Worm (Caenorhabditis elegans): ENCODE results near the gene fbxa-47.

fbxa-47 gene

DNA sequence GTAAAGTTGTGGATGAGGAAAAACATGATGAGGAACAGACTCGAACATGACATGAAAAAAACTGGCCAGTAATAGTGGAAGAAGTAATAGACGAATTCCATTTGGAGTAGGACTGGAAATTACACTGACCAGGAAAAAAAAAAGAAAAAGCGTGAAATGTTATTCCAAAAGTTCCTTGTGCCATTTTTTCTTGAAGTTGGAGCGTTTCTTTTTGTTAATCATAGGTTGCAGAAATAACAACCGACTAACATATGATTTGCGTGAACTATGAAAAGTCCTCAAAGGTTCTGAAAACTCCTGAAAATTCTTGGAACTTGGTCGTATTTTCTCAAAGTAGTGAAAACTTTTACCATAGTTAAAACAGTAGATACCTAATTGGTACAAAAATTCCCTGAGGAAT, 13.5 kb upstream of the fbxa-47 start, which contains the start of gene srd-67:
Gene srd-67, minus strand, starts transcription at position 101 of the 400 bp plus-strand sequence.
- TF ChIP-seq W03F9.2 (tag; optimal IDR thresholded peaks at IDR 0.05) (no peak), him-1 (tag; optimal IDR thresholded peaks at IDR 0.05) (no peak), dao-5 (tag; optimal IDR thresholded peaks at IDR 0.05) (no peak)

DNA sequence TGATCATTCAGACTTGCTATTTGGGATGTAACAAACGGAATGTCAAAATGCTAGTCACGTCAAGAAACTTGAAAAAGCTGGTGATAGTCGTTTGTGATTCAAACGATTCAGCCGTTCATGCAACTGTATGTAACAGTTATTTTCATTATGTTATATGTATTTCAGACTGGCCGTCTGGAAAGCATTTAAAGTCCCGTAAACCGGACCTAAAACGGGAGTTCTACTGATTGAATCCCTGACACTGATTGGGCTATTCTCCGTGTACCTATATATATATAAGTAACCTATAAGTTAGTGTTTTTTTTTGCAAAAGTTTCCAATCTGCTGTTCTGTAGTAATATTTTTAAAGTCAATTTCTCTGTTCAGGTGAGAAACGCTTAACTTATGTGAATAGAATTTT, 11.4 kb upstream of the fbxa-47 start:
- no peak for TF ChIP-seq dao-5 (tag; optimal IDR thresholded peaks at IDR 0.05)
- TF ChIP-seq him-1 (tag; optimal IDR thresholded peaks at IDR 0.05) = no peak
- TF ChIP-seq W03F9.2 (tag; optimal IDR thresholded peaks at IDR 0.05) = no peak

DNA sequence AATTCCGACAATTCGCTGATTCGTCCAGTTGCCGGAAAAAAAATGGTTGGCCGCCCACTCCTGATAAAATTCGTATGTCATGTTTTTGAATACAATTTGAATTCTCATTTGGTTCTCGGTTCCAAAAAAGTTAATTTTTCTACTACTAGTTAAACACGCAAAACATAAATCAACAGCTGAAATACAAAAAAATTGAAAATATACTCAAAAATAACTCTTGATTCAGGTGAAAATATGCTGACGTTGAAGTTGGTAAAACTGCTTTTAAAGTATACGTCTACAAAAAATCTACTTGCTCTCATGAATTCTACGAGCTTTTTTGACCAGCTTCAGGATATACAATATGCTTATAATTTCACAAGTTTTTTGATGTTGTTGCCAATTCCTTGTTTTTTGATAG, 8.2 kb upstream of the fbxa-47 start, which contains the start of gene srz-56:
Gene srz-56, plus strand, starts transcription at position 301 of the 400 bp plus-strand sequence.
- TF ChIP-seq him-1 (tag; optimal IDR thresholded peaks at IDR 0.05) = no peak
- TF ChIP-seq dao-5 (tag; optimal IDR thresholded peaks at IDR 0.05) = no peak
- TF ChIP-seq W03F9.2 (tag; optimal IDR thresholded peaks at IDR 0.05) = no peak

- TF ChIP-seq him-1 (tag; optimal IDR thresholded peaks at IDR 0.05) (no peak), dao-5 (tag; optimal IDR thresholded peaks at IDR 0.05) (no peak), W03F9.2 (tag; optimal IDR thresholded peaks at IDR 0.05) (no peak)
These were observed 7.4 kb upstream of the fbxa-47 start, which contains the start of gene C39B5.10 for ce11 chrIII:2239587-2240144. Gene C39B5.10, minus strand, starts transcription at chrIII:2239637.

DNA sequence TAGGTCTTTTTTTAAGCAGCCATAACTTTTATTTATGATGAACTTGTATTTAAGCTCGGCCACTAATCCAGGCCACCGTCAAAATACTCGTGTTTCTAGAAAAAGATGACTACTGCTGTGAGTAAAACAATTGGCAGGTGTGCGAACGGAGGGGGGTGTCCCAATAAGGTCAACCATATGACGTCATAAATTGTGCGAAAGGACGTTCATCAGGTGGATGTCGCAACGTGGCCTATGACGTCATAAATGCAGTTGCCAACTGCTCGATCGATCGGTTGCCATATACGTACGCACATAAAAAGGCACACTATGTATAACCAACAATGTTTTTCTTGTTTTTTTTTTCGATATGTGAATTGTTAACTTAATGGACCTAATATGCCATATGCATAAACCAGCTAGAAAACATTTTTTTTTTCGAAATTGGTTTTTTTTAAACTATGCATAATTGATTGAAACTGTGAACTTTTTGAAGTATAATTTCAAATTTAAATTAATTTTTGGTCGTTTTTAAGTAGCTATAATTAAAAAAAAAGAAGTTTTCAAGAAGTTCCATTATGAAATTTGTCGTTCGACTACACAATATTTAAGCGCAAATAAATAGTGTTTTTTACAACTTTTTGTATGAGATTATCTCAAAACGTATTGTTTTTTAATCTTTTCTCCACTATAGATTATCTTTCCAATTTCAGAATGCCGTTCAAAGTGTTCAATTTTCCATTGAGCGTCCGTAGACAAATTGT, 2.1 kb upstream of the fbxa-47 start, which contains the start of gene C39B5.2:
Gene C39B5.2, plus strand, starts transcription at position 693 of the 743 bp plus-strand sequence.
- TF ChIP-seq him-1 (tag; optimal IDR thresholded peaks at IDR 0.05) (no peak), dao-5 (tag; optimal IDR thresholded peaks at IDR 0.05) (no peak), W03F9.2 (tag; optimal IDR thresholded peaks at IDR 0.05) (no peak)

ce11 chrIII:2233399-2233798, 1.1 kb upstream of the fbxa-47 start:
- TF ChIP-seq dao-5 (tag; optimal IDR thresholded peaks at IDR 0.05) (no peak), him-1 (tag; optimal IDR thresholded peaks at IDR 0.05) (no peak), W03F9.2 (tag; optimal IDR thresholded peaks at IDR 0.05) (no peak)

DNA sequence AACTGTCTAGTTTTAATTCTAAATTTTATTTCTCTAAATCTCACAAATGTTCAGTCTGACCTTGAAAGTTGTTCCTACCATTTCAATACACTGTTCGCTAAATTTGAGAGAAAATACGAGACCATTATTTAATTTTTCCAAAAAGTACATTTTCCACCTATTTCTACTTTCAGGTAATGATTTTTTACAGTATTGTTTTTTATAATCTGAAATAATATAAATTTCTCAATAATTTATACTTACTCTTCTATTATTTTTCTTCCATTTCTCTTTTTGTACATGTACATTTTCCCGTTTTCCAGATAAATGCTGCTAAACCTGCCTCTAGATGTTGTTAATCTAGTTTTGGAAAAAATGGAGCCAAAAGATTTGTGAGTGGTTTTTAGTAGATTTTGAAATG, 4.9 kb downstream of the fbxa-47 start, which contains the start of gene fbxa-62:
Gene fbxa-62, plus strand, starts transcription at position 301 of the 400 bp plus-strand sequence.
- TF ChIP-seq W03F9.2 (tag; optimal IDR thresholded peaks at IDR 0.05) = no peak
- no peak for TF ChIP-seq dao-5 (tag; optimal IDR thresholded peaks at IDR 0.05)
- no peak for TF ChIP-seq him-1 (tag; optimal IDR thresholded peaks at IDR 0.05)

DNA sequence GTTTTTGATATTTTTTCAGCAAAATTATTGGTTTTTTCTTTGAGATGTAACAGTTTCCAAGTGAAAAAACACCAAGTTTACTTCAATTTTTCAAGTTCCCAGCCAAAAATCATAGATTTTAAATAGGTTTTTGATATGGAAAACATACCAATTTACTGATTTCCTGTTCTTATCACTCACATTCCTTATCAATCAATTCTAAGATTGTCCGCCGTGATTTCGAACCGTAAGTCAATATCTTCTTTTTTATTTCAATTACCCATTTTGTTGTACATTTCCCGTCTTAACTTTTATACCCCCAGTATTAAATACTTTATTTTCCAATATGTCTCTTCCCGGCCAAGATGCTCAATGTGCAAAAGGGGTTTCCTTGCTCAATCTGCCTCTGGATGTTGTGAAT, 7.8 kb downstream of the fbxa-47 start, which contains the start of gene fbxa-38:
Gene fbxa-38, plus strand, starts transcription at position 195 of the 400 bp plus-strand sequence.
- TF ChIP-seq W03F9.2 (tag; optimal IDR thresholded peaks at IDR 0.05) (no peak), him-1 (tag; optimal IDR thresholded peaks at IDR 0.05) (no peak), dao-5 (tag; optimal IDR thresholded peaks at IDR 0.05) (no peak)

DNA sequence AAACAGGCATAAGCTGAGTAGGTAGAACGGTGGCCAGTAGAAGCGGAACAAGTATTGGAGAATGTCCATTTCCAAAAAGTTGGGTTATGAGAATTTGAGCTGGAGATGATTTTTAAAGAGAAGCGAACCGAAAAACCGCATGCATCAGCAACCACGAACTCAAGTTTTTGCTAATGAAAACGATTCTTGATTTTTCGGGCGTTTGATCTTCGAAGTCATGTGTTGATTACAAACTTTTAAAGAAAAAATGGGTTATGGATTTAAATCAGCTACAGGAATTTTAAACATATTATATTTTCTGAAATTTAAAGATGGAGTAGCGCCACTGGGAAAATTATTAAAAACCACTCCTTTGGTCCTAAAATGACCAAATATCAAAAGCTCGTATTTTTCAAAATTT, 8.3 kb downstream of the fbxa-47 start, which contains the start of gene srd-65:
Gene srd-65, minus strand, starts transcription at position 101 of the 400 bp plus-strand sequence.
- TF ChIP-seq W03F9.2 (tag; optimal IDR thresholded peaks at IDR 0.05) = no peak
- TF ChIP-seq dao-5 (tag; optimal IDR thresholded peaks at IDR 0.05) = no peak
- TF ChIP-seq him-1 (tag; optimal IDR thresholded peaks at IDR 0.05) = no peak

DNA sequence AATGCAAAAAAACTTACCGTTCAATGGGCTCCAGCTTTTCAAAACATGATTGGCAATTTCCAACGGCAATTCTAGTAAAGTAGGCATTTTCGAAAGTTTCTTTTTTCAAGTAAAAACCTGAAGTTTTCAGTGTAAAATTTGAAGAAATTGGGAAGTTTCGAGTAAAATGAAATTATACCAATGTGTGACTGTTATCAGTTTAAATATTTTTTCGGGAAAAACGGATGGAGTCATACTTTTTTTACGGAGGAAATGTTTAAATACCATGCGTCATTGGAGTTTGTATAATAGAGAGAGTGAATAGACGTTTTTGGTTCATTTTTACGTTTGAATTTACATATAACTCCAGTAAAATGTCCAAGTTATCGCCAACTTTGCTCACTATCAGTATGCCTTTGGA, 12.9 kb downstream of the fbxa-47 start, which contains the start of gene fbxa-12:
Gene fbxa-12, plus strand, starts transcription at position 301 of the 400 bp plus-strand sequence.
- TF ChIP-seq him-1 (tag; optimal IDR thresholded peaks at IDR 0.05) = no peak
- TF ChIP-seq dao-5 (tag; optimal IDR thresholded peaks at IDR 0.05) = no peak
- TF ChIP-seq W03F9.2 (tag; optimal IDR thresholded peaks at IDR 0.05) = no peak

DNA sequence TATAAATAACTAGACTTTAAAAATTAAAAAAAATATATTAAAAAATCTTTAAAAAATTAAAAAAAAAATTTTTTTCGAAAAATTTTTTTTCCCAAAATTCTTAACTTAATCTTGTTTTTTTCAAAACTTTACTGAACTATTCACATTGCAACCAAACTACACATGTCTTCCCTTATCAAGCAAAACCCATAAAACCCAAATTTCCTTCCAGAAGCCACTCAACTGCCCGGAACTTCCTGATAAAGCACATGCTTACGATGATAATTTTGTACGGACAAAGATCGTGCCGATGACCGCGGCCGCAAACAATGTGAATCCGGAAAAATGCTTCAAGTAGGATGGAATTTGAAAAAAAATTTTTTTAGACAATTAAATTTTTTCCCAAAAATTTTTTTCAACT, 19.9 kb downstream of the fbxa-47 start:
- TF ChIP-seq W03F9.2 (tag; optimal IDR thresholded peaks at IDR 0.05) (no peak), him-1 (tag; optimal IDR thresholded peaks at IDR 0.05) (no peak), dao-5 (tag; optimal IDR thresholded peaks at IDR 0.05) (no peak)

DNA sequence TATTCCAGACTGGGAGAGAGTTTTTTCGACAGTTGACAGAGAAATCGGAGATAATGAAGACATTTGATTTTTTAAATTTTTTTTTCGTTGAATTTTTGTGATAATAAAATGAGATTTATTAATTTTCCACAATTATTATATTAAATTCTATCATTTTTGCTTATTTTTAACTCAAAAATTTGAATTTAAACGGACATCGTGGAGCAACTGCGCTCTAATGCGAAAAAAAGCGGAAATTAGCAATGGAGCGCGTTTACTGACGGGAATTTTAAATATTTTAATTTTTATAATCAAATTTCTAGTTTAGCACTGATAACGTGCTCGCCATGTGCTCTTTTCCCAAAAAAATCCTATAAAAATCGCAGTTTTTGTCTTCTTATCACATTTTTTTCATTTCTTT, 21.1 kb downstream of the fbxa-47 start, which contains the start of gene C39B5.14:
Gene C39B5.14, plus strand, starts transcription at position 301 of the 400 bp plus-strand sequence.
- TF ChIP-seq W03F9.2 (tag; optimal IDR thresholded peaks at IDR 0.05) (no peak), him-1 (tag; optimal IDR thresholded peaks at IDR 0.05) (no peak)

DNA sequence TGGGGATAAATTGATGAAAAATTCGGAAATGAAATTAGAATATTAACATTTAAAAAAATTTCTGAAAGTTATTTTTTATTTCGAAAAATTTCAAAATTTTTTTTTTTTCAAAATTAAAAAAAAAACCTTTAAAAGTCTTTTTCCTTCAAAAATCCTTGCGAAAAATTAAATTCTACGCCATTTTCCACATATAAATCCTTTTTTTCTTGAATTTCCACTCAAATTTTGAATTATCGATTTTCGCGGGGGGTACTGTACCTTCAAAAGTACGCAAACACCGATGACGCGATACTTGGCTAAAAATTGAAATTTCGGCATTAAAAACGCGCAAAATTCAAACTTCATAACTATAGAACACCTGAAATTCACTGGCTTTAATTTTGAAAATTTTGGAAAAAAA, 21.7 kb downstream of the fbxa-47 start:
- no peak for TF ChIP-seq dao-5 (tag; optimal IDR thresholded peaks at IDR 0.05)
- no peak for TF ChIP-seq him-1 (tag; optimal IDR thresholded peaks at IDR 0.05)
- TF ChIP-seq W03F9.2 (tag; optimal IDR thresholded peaks at IDR 0.05) = no peak

DNA sequence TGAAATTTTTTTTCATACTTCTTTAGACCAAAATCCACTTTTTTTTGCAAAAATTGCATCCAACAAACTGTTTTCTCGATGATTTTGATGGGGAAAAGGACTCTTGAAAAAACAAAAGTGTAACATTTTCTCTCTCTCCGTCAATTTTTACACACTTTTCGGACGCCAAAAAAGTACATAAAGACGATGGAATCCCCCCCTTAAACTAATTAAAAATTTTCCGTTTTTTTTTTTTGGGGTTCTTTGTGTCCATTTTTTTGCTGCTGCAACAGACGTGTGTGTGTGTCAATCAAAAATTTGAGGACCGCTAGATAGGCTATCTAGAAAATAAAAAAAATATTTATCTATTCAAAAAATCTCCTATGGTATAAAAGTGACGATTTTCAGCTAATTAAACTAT, 24.4 kb downstream of the fbxa-47 start, which contains the start of gene C39B5.5:
Gene C39B5.5, plus strand, starts transcription at position 301 of the 400 bp plus-strand sequence.
- TF ChIP-seq him-1 (tag; optimal IDR thresholded peaks at IDR 0.05) (no peak), dao-5 (tag; optimal IDR thresholded peaks at IDR 0.05) (no peak), W03F9.2 (tag; optimal IDR thresholded peaks at IDR 0.05) (no peak)
